Fruit fly (Drosophila melanogaster) whole organism, adult: Measurements from ENCODE around the gene Elo68beta.

Experiments used
- CG11617 ChIP-seq: fragments of 200-800 bp; sonication (Bioruptor generic); optimal IDR thresholded peaks from 2 replicates; lab custom pipeline; 2017; ENCODE audit warnings: mild to moderate bottlenecking, missing biosample characterization, missing genetic modification reagents, missing genetic modification characterization
- CG12768 ChIP-seq: fragments of 200-800 bp; sonication (Bioruptor generic); optimal IDR thresholded peaks from 2 replicates; lab custom pipeline; 2017; ENCODE audit warnings: missing biosample characterization, missing genetic modification characterization, mild to moderate bottlenecking, moderate library complexity, missing genetic modification reagents
- CG14711 ChIP-seq: fragments of 200-800 bp; sonication (Bioruptor generic); optimal IDR thresholded peaks from 2 replicates; lab custom pipeline; 2018; ENCODE audit warnings: missing biosample characterization, mild to moderate bottlenecking, missing genetic modification characterization, moderate library complexity
- CG1620 ChIP-seq: fragments of 200-800 bp; sonication (Bioruptor generic); optimal IDR thresholded peaks from 2 replicates; lab custom pipeline; 2016; ENCODE audit warnings: missing biosample characterization, missing genetic modification characterization
- CG33017 ChIP-seq: fragments of 200-800 bp; sonication (Bioruptor generic); optimal IDR thresholded peaks from 2 replicates; lab custom pipeline; 2018; ENCODE audit warnings: missing biosample characterization, mild to moderate bottlenecking, missing genetic modification characterization, moderate library complexity
- CG5204 ChIP-seq: fragments of 200-800 bp; sonication (Bioruptor generic); optimal IDR thresholded peaks from 2 replicates; lab custom pipeline; 2016; ENCODE audit warnings: missing biosample characterization, missing genetic modification characterization
- CG7045 ChIP-seq: fragments of 200-800 bp; sonication (Bioruptor generic); optimal IDR thresholded peaks from 2 replicates; lab custom pipeline; 2017; ENCODE audit warnings: missing biosample characterization, mild to moderate bottlenecking, missing genetic modification characterization
- CG7101 ChIP-seq: fragments of 200-800 bp; sonication (Bioruptor generic); optimal IDR thresholded peaks from 2 replicates; lab custom pipeline; 2018; ENCODE audit warnings: missing biosample characterization, mild to moderate bottlenecking, missing genetic modification characterization, moderate library complexity
- Clk ChIP-seq: fragments of 200-800 bp; sonication (Bioruptor generic); optimal IDR thresholded peaks from 2 replicates; lab custom pipeline; 2017; ENCODE audit warnings: missing biosample characterization, missing genetic modification characterization
- Crg-1 ChIP-seq: fragments of 200-800 bp; sonication (Bioruptor generic); optimal IDR thresholded peaks from 2 replicates; lab custom pipeline; 2016; ENCODE audit warnings: missing biosample characterization, missing genetic modification characterization
- Hr96 ChIP-seq: fragments of 200-800 bp; sonication (Bioruptor generic); optimal IDR thresholded peaks from 2 replicates; lab custom pipeline; 2016; ENCODE audit warnings: missing biosample characterization, missing genetic modification characterization
- Mnt ChIP-seq: fragments of 200-800 bp; sonication (Bioruptor generic); optimal IDR thresholded peaks from 2 replicates; lab custom pipeline; 2016; ENCODE audit warnings: missing biosample characterization, mild to moderate bottlenecking, missing genetic modification characterization
- bab1 ChIP-seq: fragments of 200-800 bp; sonication (Bioruptor generic); optimal IDR thresholded peaks from 3 replicates; lab custom pipeline; 2019; ENCODE audit warnings: missing biosample characterization, mild to moderate bottlenecking, missing genetic modification characterization, moderate library complexity
- cic ChIP-seq: fragments of 200-800 bp; sonication (Bioruptor generic); optimal IDR thresholded peaks from 2 replicates; lab custom pipeline; 2017; ENCODE audit warnings: missing biosample characterization, mild to moderate bottlenecking, missing genetic modification characterization, moderate library complexity
- cnc ChIP-seq, 2 experiments: fragments of >200 bp; optimal IDR thresholded peaks; 2 replicates each; lab custom pipeline; 2017
- kay ChIP-seq: fragments of 200-800 bp; sonication (Bioruptor generic); peaks from one replicate; lab custom pipeline; 2016; ENCODE audit warnings: missing biosample characterization, missing genetic modification characterization, borderline replicate concordance
- ovo ChIP-seq: fragments of 200-800 bp; sonication (Bioruptor generic); optimal IDR thresholded peaks from 2 replicates; lab custom pipeline; 2016; ENCODE audit warnings: missing biosample characterization, missing genetic modification characterization
- pad ChIP-seq: fragments of 200-800 bp; sonication (Bioruptor generic); optimal IDR thresholded peaks from 3 replicates; lab custom pipeline; 2017; ENCODE audit warnings: missing biosample characterization, missing genetic modification characterization, mild to moderate bottlenecking, moderate library complexity, missing genetic modification reagents
- tj ChIP-seq: fragments of 200-800 bp; sonication (Bioruptor generic); optimal IDR thresholded peaks from 3 replicates; lab custom pipeline; 2017; ENCODE audit warnings: missing biosample characterization, mild to moderate bottlenecking, missing genetic modification characterization, moderate library complexity
- toe ChIP-seq: fragments of 200-800 bp; sonication (Bioruptor generic); optimal IDR thresholded peaks from 2 replicates; lab custom pipeline; 2016; ENCODE audit warnings: missing biosample characterization, missing genetic modification characterization

Elo68beta gene

DNA sequence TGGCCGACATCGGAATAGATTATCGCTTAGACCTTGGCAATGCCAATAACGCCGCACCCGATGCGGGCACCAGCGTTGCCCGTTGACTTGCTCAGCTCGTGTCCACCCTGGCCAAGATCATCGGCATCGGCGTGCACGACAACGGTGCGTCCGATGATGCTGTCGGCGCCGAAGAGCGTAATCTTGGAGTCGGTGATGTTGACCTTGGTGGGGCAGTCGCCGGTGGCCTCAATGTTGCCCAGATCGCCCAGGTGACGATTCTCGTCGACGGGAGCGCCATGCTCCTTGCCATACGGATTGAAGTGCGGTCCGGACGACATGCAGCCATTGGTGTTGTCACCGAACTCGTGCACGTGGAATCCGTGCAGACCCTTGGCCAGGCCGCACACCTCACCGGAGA is 10.9 kb upstream of the Elo68beta start:
- TF ChIP-seq toe (GFP tag; lab: Kevin White, UChicago) (no peak), CG11617 (GFP tag; lab: Kevin White, UChicago) (no peak), Mnt (no peak), CG5204 (GFP tag; lab: Kevin White, UChicago) (no peak), kay (GFP tag; lab: Kevin White, UChicago) (no peak), Clk (GFP tag; lab: Kevin White, UChicago) (no peak), Hr96 (GFP tag; lab: Kevin White, UChicago) (no peak), pad (GFP tag; lab: Kevin White, UChicago) (no peak), CG14711 (no peak), ovo (GFP tag; lab: Kevin White, UChicago) (no peak)

DNA sequence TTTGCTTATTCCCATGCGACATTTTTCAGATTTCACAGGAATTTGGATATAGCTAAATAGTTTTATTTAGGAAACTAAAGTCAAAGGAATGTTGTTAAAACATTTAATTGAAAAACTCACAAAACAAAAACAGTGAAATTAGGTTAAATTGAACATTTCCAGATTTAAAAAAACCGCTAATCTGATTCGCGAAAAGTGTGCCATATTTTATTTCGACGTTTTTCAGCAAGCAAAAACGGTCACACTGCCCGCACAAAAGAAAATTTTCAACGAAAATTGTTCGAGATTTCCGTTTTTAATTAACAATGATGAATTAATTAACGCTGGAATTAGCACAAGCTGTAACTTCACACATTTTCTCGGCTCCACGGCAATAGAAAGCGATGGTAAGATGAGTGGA is 8.0 kb upstream of the Elo68beta start, which contains the start of the genes CG34012 and emei:
Gene CG34012 (minus strand): TSS at position 52 of the 400 bp plus-strand sequence.
Gene emei (plus strand): TSS at position 237 of the 400 bp plus-strand sequence.
- TF ChIP-seq CG11617 (GFP tag; lab: Kevin White, UChicago) (no peak), CG12768 (GFP tag; lab: Kevin White, UChicago) (no peak)

dm6 chr3L:11107935-11108334 is 6.4 kb upstream of the Elo68beta start, which contains the start of gene CG12522:
CG12522 (plus strand) TSS chr3L:11108235.
- TF ChIP-seq cnc (optimal IDR thresholded peaks at IDR 0.05; lab: Kevin White, UChicago): no peak
- TF ChIP-seq bab1 (GFP tag; lab: Kevin White, UChicago): no peak
- no peak for TF ChIP-seq pad (GFP tag; lab: Kevin White, UChicago)
- TF ChIP-seq CG7045 (GFP tag; lab: Kevin White, UChicago): no peak
- no peak for TF ChIP-seq ovo (GFP tag; lab: Kevin White, UChicago)
- TF ChIP-seq CG1620 (GFP tag; lab: Kevin White, UChicago): no peak
- TF ChIP-seq CG7101 (tag; lab: Kevin White, UChicago): no peak
- TF ChIP-seq CG14711: no peak

DNA sequence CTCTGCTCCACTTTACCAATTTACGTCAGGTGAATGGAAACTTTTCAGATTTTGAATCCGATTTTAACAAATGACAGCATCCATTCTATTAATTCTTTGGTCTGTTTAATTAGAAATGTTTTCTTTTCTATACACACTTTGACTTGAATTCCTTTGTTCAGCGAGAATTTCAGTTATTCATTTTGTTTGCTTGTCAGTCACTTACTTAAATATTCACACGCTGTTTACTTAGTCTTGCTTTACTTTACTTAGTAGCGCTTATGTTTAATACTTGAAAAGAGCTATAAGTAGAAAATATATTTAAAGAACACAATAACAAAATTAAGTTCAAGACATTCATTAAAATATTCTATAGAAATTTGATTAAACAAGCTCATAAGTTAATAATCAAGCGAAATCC is 5.9 kb upstream of the Elo68beta start, which contains the start of gene CG32073:
Gene CG32073 (minus strand): TSS at position 151 of the 400 bp plus-strand sequence.
- TF ChIP-seq bab1 (GFP tag; lab: Kevin White, UChicago) (no peak), kay (GFP tag; lab: Kevin White, UChicago) (no peak), CG7101 (tag; lab: Kevin White, UChicago) (no peak), CG1620 (GFP tag; lab: Kevin White, UChicago) (no peak), Crg-1 (GFP tag; lab: Kevin White, UChicago) (no peak), toe (GFP tag; lab: Kevin White, UChicago) (no peak), cic (GFP tag; lab: Kevin White, UChicago) (no peak), CG33017 (tag; lab: Kevin White, UChicago) (no peak), Mnt (no peak), CG7045 (GFP tag; lab: Kevin White, UChicago) (no peak), tj (GFP tag; lab: Kevin White, UChicago) (no peak), CG11617 (GFP tag; lab: Kevin White, UChicago) (no peak), Clk (GFP tag; lab: Kevin White, UChicago) (no peak), pad (GFP tag; lab: Kevin White, UChicago) (no peak), CG12768 (GFP tag; lab: Kevin White, UChicago) (no peak), Hr96 (GFP tag; lab: Kevin White, UChicago) (no peak)

DNA sequence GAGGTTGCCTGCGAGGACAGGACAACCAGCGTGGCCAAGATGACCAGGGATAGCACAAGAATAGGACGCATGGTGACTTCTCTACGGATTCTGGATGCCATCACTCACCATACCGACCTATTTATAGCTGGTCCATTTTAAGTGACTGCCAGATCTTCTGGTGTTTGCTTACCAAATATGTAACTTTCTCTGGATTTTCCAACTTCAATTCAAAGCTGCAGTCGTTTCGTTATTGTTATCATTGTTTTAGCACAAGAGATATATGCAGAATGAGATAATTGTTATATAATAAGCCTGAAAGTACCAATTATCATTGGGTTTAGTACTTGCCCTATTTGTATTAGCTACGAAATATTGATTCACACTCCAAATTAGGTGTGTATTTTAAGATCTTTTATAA is 2.3 kb upstream of the Elo68beta start, which contains the start of gene CG32071:
Gene CG32071 (minus strand): TSS at position 101 of the 400 bp plus-strand sequence.
- TF ChIP-seq tj (GFP tag; lab: Kevin White, UChicago): no peak
- TF ChIP-seq CG7045 (GFP tag; lab: Kevin White, UChicago): no peak
- TF ChIP-seq pad (GFP tag; lab: Kevin White, UChicago): no peak
- TF ChIP-seq CG7101 (tag; lab: Kevin White, UChicago): no peak
- no peak for TF ChIP-seq CG5204 (GFP tag; lab: Kevin White, UChicago)
- no peak for TF ChIP-seq cic (GFP tag; lab: Kevin White, UChicago)
- TF ChIP-seq CG11617 (GFP tag; lab: Kevin White, UChicago): no peak
- TF ChIP-seq ovo (GFP tag; lab: Kevin White, UChicago): no peak

DNA sequence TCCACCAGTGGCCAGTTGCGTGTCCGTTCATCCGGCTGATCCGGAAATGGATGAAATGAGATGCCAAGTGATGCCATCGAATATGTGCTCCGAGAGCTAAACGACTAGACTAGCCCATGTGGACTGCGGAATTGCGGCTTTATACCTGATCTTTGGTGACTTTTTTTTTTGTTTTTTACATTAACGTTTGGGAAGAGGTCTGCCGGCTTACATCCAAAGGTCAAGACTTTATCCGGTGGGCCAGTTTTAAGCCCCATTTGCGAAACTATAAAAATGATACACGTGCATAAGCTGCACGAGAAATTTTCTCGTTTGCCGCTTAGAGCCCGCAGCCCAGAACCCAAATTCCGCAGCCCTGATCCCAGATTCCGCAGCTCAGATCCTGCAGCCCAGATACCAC is 1.4 kb upstream of the Elo68beta start, which contains the start of gene Elo68alpha:
Gene Elo68alpha (minus strand): TSS at position 101 of the 400 bp plus-strand sequence.
- no peak for TF ChIP-seq Mnt
- no peak for TF ChIP-seq CG12768 (GFP tag; lab: Kevin White, UChicago)
- no peak for TF ChIP-seq cic (GFP tag; lab: Kevin White, UChicago)
- no peak for TF ChIP-seq pad (GFP tag; lab: Kevin White, UChicago)
- no peak for TF ChIP-seq kay (GFP tag; lab: Kevin White, UChicago)
- no peak for TF ChIP-seq CG14711
- no peak for TF ChIP-seq CG33017 (tag; lab: Kevin White, UChicago)
- no peak for TF ChIP-seq CG5204 (GFP tag; lab: Kevin White, UChicago)
- TF ChIP-seq Clk (GFP tag; lab: Kevin White, UChicago): no peak
- TF ChIP-seq tj (GFP tag; lab: Kevin White, UChicago): no peak
- TF ChIP-seq CG7045 (GFP tag; lab: Kevin White, UChicago): no peak
- TF ChIP-seq toe (GFP tag; lab: Kevin White, UChicago): no peak
- TF ChIP-seq Hr96 (GFP tag; lab: Kevin White, UChicago): no peak
- TF ChIP-seq CG7101 (tag; lab: Kevin White, UChicago): no peak
- no peak for TF ChIP-seq Crg-1 (GFP tag; lab: Kevin White, UChicago)
- TF ChIP-seq cnc (optimal IDR thresholded peaks at IDR 0.05; lab: Kevin White, UChicago): no peak
